Fruit fly (Drosophila melanogaster): ENCODE measurements around the gene Atet.

DNA sequence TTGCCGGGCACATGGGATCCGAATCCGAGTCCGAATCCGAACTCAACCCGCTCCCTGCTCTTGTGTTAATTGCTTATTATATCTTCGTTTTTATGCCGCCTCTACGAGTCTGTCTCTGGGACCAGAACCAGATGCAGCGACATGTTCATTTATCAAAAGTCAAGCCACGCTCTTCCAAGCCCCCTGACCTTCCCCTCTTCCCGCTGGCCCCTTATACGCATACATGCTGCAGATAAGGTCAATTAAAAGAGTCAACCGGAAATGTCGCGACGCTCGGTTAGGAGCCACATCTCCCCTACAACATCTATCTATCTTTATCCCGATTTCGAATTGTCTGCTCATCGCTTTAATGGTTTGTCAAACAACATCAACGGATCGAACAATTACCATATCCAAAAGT lies 44.0 kb downstream of the Atet start:
- TF ChIP-seq CG12768 (GFP tag; optimal IDR thresholded peaks at IDR 0.05), result no peak
- no peak for TF ChIP-seq Mnt (GFP tag; optimal IDR thresholded peaks at IDR 0.05)
- TF ChIP-seq CG14711 (tag; optimal IDR thresholded peaks at IDR 0.05), result no peak
- no peak for TF ChIP-seq CG1620 (GFP tag; optimal IDR thresholded peaks at IDR 0.05)
- TF ChIP-seq CG7045 (GFP tag; optimal IDR thresholded peaks at IDR 0.05), result no peak
- TF ChIP-seq Hr96 (GFP tag; optimal IDR thresholded peaks at IDR 0.05), result no peak
- no peak for TF ChIP-seq kay (GFP tag; ENCODE audit: borderline replicate concordance)
- no peak for TF ChIP-seq Clk (GFP tag; optimal IDR thresholded peaks at IDR 0.05)
